Fruit fly (Drosophila melanogaster) whole organism, wandering third instar larva: ENCODE measurements around the gene CG31643.

Experiments
- Abd-B ChIP-seq: fragments of >200 bp; optimal IDR thresholded peaks from 2 replicates; lab custom pipeline; 2017; ENCODE audit warnings: missing biosample characterization, missing genetic modification characterization
- CG32264 ChIP-seq: fragments of 200-800 bp; sonication (Bioruptor generic); optimal IDR thresholded peaks from 2 replicates; lab custom pipeline; 2016; ENCODE audit warnings: missing biosample characterization, missing genetic modification characterization
- CG9705 ChIP-seq: fragments of 200-800 bp; sonication (Bioruptor generic); optimal IDR thresholded peaks from 2 replicates; lab custom pipeline; 2018; ENCODE audit warnings: missing biosample characterization, mild to moderate bottlenecking, missing genetic modification characterization
- CrebA ChIP-seq: fragments of 200-800 bp; sonication (Bioruptor generic); optimal IDR thresholded peaks from 2 replicates; lab custom pipeline; 2016; ENCODE audit warnings: missing biosample characterization, mild to moderate bottlenecking, missing genetic modification characterization, borderline replicate concordance
- Dfd ChIP-seq: fragments of >200 bp; optimal IDR thresholded peaks from 2 replicates; lab custom pipeline; 2017; ENCODE audit warnings: missing biosample characterization, missing genetic modification characterization
- Dif ChIP-seq: fragments of 200-275, 200-300 bp; sonication (Bioruptor generic); optimal IDR thresholded peaks from 2 replicates; lab custom pipeline; 2018; ENCODE audit warnings: missing biosample characterization, missing genetic modification characterization; ENCODE audit not compliant: partially characterized antibody
- GATAd ChIP-seq: sonication (Bioruptor generic); optimal IDR thresholded peaks from 2 replicates; lab custom pipeline; 2016; ENCODE audit warnings: missing biosample characterization, missing genetic modification characterization
- HLH106 ChIP-seq: fragments of 200-800 bp; optimal IDR thresholded peaks from 3 replicates; lab custom pipeline; 2019; ENCODE audit warnings: missing biosample characterization, mild to moderate bottlenecking, missing genetic modification characterization, moderate library complexity
- Hnf4 ChIP-seq: fragments of 200-800 bp; sonication (Bioruptor generic); optimal IDR thresholded peaks from 2 replicates; lab custom pipeline; 2016; ENCODE audit warnings: missing biosample characterization, mild to moderate bottlenecking, missing genetic modification characterization
- Hr78 ChIP-seq: fragments of >200 bp; optimal IDR thresholded peaks from 2 replicates; lab custom pipeline; 2017; ENCODE audit warnings: missing biosample characterization, missing genetic modification characterization
- Hr83 ChIP-seq: fragments of 200-300 bp; sonication (Bioruptor generic); optimal IDR thresholded peaks from 2 replicates; lab custom pipeline; 2016; ENCODE audit warnings: missing biosample characterization, mild to moderate bottlenecking, missing genetic modification characterization, moderate library complexity; ENCODE audit not compliant: poor library complexity, severe bottlenecking
- Jra ChIP-seq: sonication (Bioruptor generic); optimal IDR thresholded peaks from 2 replicates; lab custom pipeline; 2016; ENCODE audit warnings: missing biosample characterization, missing genetic modification characterization
- Mio ChIP-seq: sonication (Bioruptor generic); optimal IDR thresholded peaks from 2 replicates; lab custom pipeline; 2016; ENCODE audit warnings: missing biosample characterization, missing genetic modification characterization
- Myc ChIP-seq: fragments of >200 bp; optimal IDR thresholded peaks from 2 replicates; lab custom pipeline; 2017
- N ChIP-seq: fragments of >200 bp; optimal IDR thresholded peaks from 2 replicates; lab custom pipeline; 2018; ENCODE audit warnings: missing biosample characterization, missing external identifiers, missing genetic modification characterization
- OdsH ChIP-seq: fragments of 200-800 bp; sonication (Bioruptor generic); optimal IDR thresholded peaks from 2 replicates; lab custom pipeline; 2016; ENCODE audit warnings: missing biosample characterization, mild to moderate bottlenecking, missing genetic modification characterization
- Rel ChIP-seq, 2 experiments: fragments of 200-800 bp; sonication (Bioruptor generic) in 1 of 2; optimal IDR thresholded peaks; 2 replicates in 1 of 2; 3 replicates in 1 of 2; lab custom pipeline; 2016 to 2019; ENCODE audit warnings: mild to moderate bottlenecking in 2 of 2, missing biosample characterization in 2 of 2, missing genetic modification characterization in 2 of 2, moderate library complexity in 1 of 2
- Sp1 ChIP-seq: fragments of 200-800 bp; sonication (Bioruptor generic); optimal IDR thresholded peaks from 3 replicates; lab custom pipeline; 2019; ENCODE audit warnings: missing biosample characterization, mild to moderate bottlenecking, missing genetic modification characterization, moderate library complexity
- Vsx2 ChIP-seq: fragments of 200-300, 225-300 bp; sonication (Bioruptor generic); optimal IDR thresholded peaks from 2 replicates; lab custom pipeline; 2018; ENCODE audit warnings: missing biosample characterization, missing genetic modification characterization; ENCODE audit not compliant: partially characterized antibody
- br ChIP-seq: fragments of 200-800 bp; sonication (Bioruptor generic); optimal IDR thresholded peaks from 2 replicates; lab custom pipeline; 2016; ENCODE audit warnings: missing biosample characterization, missing genetic modification characterization
- brk ChIP-seq: fragments of 200-800 bp; sonication (Bioruptor generic); optimal IDR thresholded peaks from 2 replicates; lab custom pipeline; 2016; ENCODE audit warnings: missing biosample characterization, mild to moderate bottlenecking, missing genetic modification characterization
- dl ChIP-seq, 2 experiments: fragments of 175-275, 200-275 bp in 1 of 2; fragments of 200-275 bp in 1 of 2; sonication (Bioruptor generic); optimal IDR thresholded peaks; lab custom pipeline; 2018; ENCODE audit warnings: mild to moderate bottlenecking in 2 of 2, missing biosample characterization in 2 of 2, missing genetic modification characterization in 2 of 2, moderate library complexity in 2 of 2; ENCODE audit not compliant: partially characterized antibody in 2 of 2, insufficient read depth in 1 of 2
- dmrt93B ChIP-seq: fragments of 200-800 bp; sonication (Bioruptor generic); optimal IDR thresholded peaks from 2 replicates; lab custom pipeline; 2018; ENCODE audit warnings: missing biosample characterization, mild to moderate bottlenecking, missing genetic modification characterization
- dsf ChIP-seq: sonication (Bioruptor generic); optimal IDR thresholded peaks from 2 replicates; lab custom pipeline; 2016; ENCODE audit warnings: missing biosample characterization, missing genetic modification characterization, borderline replicate concordance
- ey ChIP-seq: fragments of 200-800 bp; sonication (Bioruptor generic); optimal IDR thresholded peaks from 2 replicates; lab custom pipeline; 2016; ENCODE audit warnings: missing biosample characterization, missing genetic modification characterization
- foxo ChIP-seq, 2 experiments: fragments of 200-800 bp; sonication (Bioruptor generic); optimal IDR thresholded peaks; 2 replicates in 1 of 2; 3 replicates in 1 of 2; lab custom pipeline; 2016 to 2017; ENCODE audit warnings: missing biosample characterization in 2 of 2, missing genetic modification characterization in 2 of 2
- fru ChIP-seq: fragments of 200-800 bp; sonication (Bioruptor generic); optimal IDR thresholded peaks from 3 replicates; lab custom pipeline; 2016; ENCODE audit warnings: missing biosample characterization, mild to moderate bottlenecking, missing genetic modification characterization
- h ChIP-seq: fragments of 200-800 bp; sonication (Bioruptor generic); optimal IDR thresholded peaks from 3 replicates; lab custom pipeline; 2016; ENCODE audit warnings: missing biosample characterization, mild to moderate bottlenecking, missing genetic modification characterization
- jim ChIP-seq: fragments of 175-275, 200-325 bp; sonication (Bioruptor generic); optimal IDR thresholded peaks from 2 replicates; lab custom pipeline; 2016; ENCODE audit warnings: missing biosample characterization, mild to moderate bottlenecking, missing genetic modification characterization
- lola ChIP-seq: fragments of >200 bp; optimal IDR thresholded peaks from 2 replicates; lab custom pipeline; 2017; ENCODE audit warnings: missing biosample characterization, missing genetic modification characterization
- pan ChIP-seq: fragments of >200 bp; optimal IDR thresholded peaks from 2 replicates; lab custom pipeline; 2017
- psq ChIP-seq: fragments of 200-800 bp; sonication (Bioruptor generic); optimal IDR thresholded peaks from 3 replicates; lab custom pipeline; 2017; ENCODE audit warnings: missing biosample characterization, mild to moderate bottlenecking, missing genetic modification characterization, moderate library complexity
- rgr ChIP-seq: fragments of 200-800 bp; sonication (Bioruptor generic); optimal IDR thresholded peaks from 3 replicates; lab custom pipeline; 2016; ENCODE audit warnings: missing biosample characterization, mild to moderate bottlenecking, missing genetic modification characterization
- sage ChIP-seq: fragments of 200-800 bp; sonication (Bioruptor generic); optimal IDR thresholded peaks from 2 replicates; lab custom pipeline; 2016; ENCODE audit warnings: missing biosample characterization, mild to moderate bottlenecking, missing genetic modification characterization
- sv ChIP-seq: fragments of 200-800 bp; sonication (Bioruptor generic); optimal IDR thresholded peaks from 3 replicates; lab custom pipeline; 2016; ENCODE audit warnings: missing biosample characterization, missing genetic modification characterization
- tai ChIP-seq: sonication (Bioruptor generic); optimal IDR thresholded peaks from 2 replicates; lab custom pipeline; 2016; ENCODE audit warnings: missing biosample characterization, missing genetic modification characterization
- usp ChIP-seq: fragments of >200 bp; optimal IDR thresholded peaks from 2 replicates; lab custom pipeline; 2017; ENCODE audit warnings: missing biosample characterization, missing genetic modification characterization
- woc ChIP-seq: sonication (Bioruptor generic); optimal IDR thresholded peaks from 2 replicates; lab custom pipeline; 2016; ENCODE audit warnings: missing biosample characterization, mild to moderate bottlenecking, missing genetic modification characterization

Gene CG31643

dm6 chr2L:6084694-6085093 is 46.8 kb downstream of the CG31643 start:
- peak; percentile 9 for TF ChIP-seq h
- no peak for TF ChIP-seq Rel (GFP tag; optimal IDR thresholded peaks at IDR 0.05; lab: Kevin White, UChicago)
- peak; percentile 49 for TF ChIP-seq Rel (tag; optimal IDR thresholded peaks at IDR 0.05; lab: Kevin White, UChicago)
- TF ChIP-seq Hr83 (GFP tag; lab: Kevin White, UChicago), result peak; percentile 3
- TF ChIP-seq woc (GFP tag; lab: Kevin White, UChicago), result no peak

dm6 chr2L:6085733-6086317 is 47.9 kb downstream of the CG31643 start:
- TF ChIP-seq Jra (GFP tag; lab: Kevin White, UChicago), result no peak
- peak; percentile 4 for TF ChIP-seq br (GFP tag; lab: Kevin White, UChicago)
- TF ChIP-seq Rel (GFP tag; optimal IDR thresholded peaks at IDR 0.05; lab: Kevin White, UChicago), result peak; percentile 25
- TF ChIP-seq Rel (tag; optimal IDR thresholded peaks at IDR 0.05; lab: Kevin White, UChicago), result peak; percentile 40
- TF ChIP-seq Hnf4, result peak; percentile 66
- TF ChIP-seq Abd-B (GFP tag; lab: Kevin White, UChicago), result no peak
- no peak for TF ChIP-seq foxo (GFP tag; optimal IDR thresholded peaks at IDR 0.05; lab: Kevin White, UChicago)
- no peak for TF ChIP-seq dl (GFP tag; optimal IDR thresholded peaks at IDR 0.05; lab: Kevin White, UChicago; ENCODE audit: insufficient read depth in 1 of 2, partially characterized antibody in 2 of 2)
- TF ChIP-seq brk (GFP tag; lab: Kevin White, UChicago), result peak; percentile 27
- no peak for TF ChIP-seq sv
- TF ChIP-seq CG9705 (GFP tag; lab: Kevin White, UChicago), result no peak
- no peak for TF ChIP-seq Sp1
- TF ChIP-seq woc (GFP tag; lab: Kevin White, UChicago), result no peak
- TF ChIP-seq Myc (lab: Kevin White, UChicago), result no peak
- no peak for TF ChIP-seq GATAd (GFP tag; lab: Kevin White, UChicago)
- TF ChIP-seq HLH106 (tag; lab: Kevin White, UChicago), result peak; percentile 22
- TF ChIP-seq Dfd (GFP tag; lab: Kevin White, UChicago), result no peak
- no peak for TF ChIP-seq jim
- no peak for TF ChIP-seq ey (GFP tag; lab: Kevin White, UChicago)
- no peak for TF ChIP-seq Vsx2 (GFP tag; lab: Kevin White, UChicago)
- TF ChIP-seq Hr78 (GFP tag; lab: Kevin White, UChicago), result no peak
- no peak for TF ChIP-seq pan
- peak; percentile 52 for TF ChIP-seq Dif
- TF ChIP-seq dsf, result no peak
- TF ChIP-seq dmrt93B (GFP tag; lab: Kevin White, UChicago), result no peak
- TF ChIP-seq usp (GFP tag; lab: Kevin White, UChicago), result no peak
- TF ChIP-seq Hr83 (GFP tag; lab: Kevin White, UChicago), result peak; percentile 52
- TF ChIP-seq sage (GFP tag; lab: Kevin White, UChicago), result no peak
- peak; percentile 41 for TF ChIP-seq fru (GFP tag; lab: Kevin White, UChicago)
- TF ChIP-seq N (GFP tag; lab: Kevin White, UChicago), result no peak
- TF ChIP-seq h, result peak; percentile 51
- peak; percentile 48 for TF ChIP-seq psq (GFP tag; lab: Kevin White, UChicago)
- peak; percentile 42 for TF ChIP-seq CrebA (GFP tag; lab: Kevin White, UChicago)
- TF ChIP-seq tai (GFP tag; lab: Kevin White, UChicago), result peak; percentile 43
- TF ChIP-seq lola, result no peak
- TF ChIP-seq Mio (GFP tag; lab: Kevin White, UChicago), result no peak
- no peak for TF ChIP-seq CG32264 (GFP tag; lab: Kevin White, UChicago)
- TF ChIP-seq OdsH, result peak; percentile 49

dm6 chr2L:6086771-6087170 is 48.9 kb downstream of the CG31643 start:
- TF ChIP-seq Abd-B (GFP tag; lab: Kevin White, UChicago) (no peak), tai (GFP tag; lab: Kevin White, UChicago) (no peak), sv (no peak), dsf (no peak), Hr78 (GFP tag; lab: Kevin White, UChicago) (no peak), Dif (peak; percentile 14), h (no peak), Rel (GFP tag; optimal IDR thresholded peaks at IDR 0.05; lab: Kevin White, UChicago) (no peak), Rel (tag; optimal IDR thresholded peaks at IDR 0.05; lab: Kevin White, UChicago) (peak; percentile 2), psq (GFP tag; lab: Kevin White, UChicago) (no peak), lola (no peak), HLH106 (tag; lab: Kevin White, UChicago) (peak; percentile 36), ey (GFP tag; lab: Kevin White, UChicago) (no peak), usp (GFP tag; lab: Kevin White, UChicago) (no peak), CrebA (GFP tag; lab: Kevin White, UChicago) (no peak), fru (GFP tag; lab: Kevin White, UChicago) (no peak), Jra (GFP tag; lab: Kevin White, UChicago) (no peak), GATAd (GFP tag; lab: Kevin White, UChicago) (no peak), jim (no peak), foxo (GFP tag; optimal IDR thresholded peaks at IDR 0.05; lab: Kevin White, UChicago) (no peak), Mio (GFP tag; lab: Kevin White, UChicago) (no peak), rgr (no peak), woc (GFP tag; lab: Kevin White, UChicago) (no peak), sage (GFP tag; lab: Kevin White, UChicago) (no peak), Vsx2 (GFP tag; lab: Kevin White, UChicago) (no peak), dmrt93B (GFP tag; lab: Kevin White, UChicago) (no peak), Dfd (GFP tag; lab: Kevin White, UChicago) (no peak), Sp1 (no peak), br (GFP tag; lab: Kevin White, UChicago) (no peak), Hnf4 (no peak), dl (GFP tag; optimal IDR thresholded peaks at IDR 0.05; lab: Kevin White, UChicago; ENCODE audit: insufficient read depth in 1 of 2, partially characterized antibody in 2 of 2) (no peak), N (GFP tag; lab: Kevin White, UChicago) (peak; percentile 57), pan (no peak), Hr83 (GFP tag; lab: Kevin White, UChicago) (peak; percentile 40), OdsH (peak; percentile 13), CG9705 (GFP tag; lab: Kevin White, UChicago) (no peak)
